Fruit fly (Drosophila melanogaster): ENCODE data around the gene Map205.
A peak's percentile ranks its signal among the peaks of the same experiment; 100 is the strongest.

Map205 gene

dm6 chr3R:32043778-32044177 is 24.5 kb downstream of the Map205 start:
- TF ChIP-seq rgr (GFP tag; optimal IDR thresholded peaks at IDR 0.05) (no peak), br (GFP tag; optimal IDR thresholded peaks at IDR 0.05) (no peak)

dm6 chr3R:32038030-32038429 is 30.2 kb downstream of the Map205 start, which contains the start of gene Pos:
TSS of gene Pos (plus strand) at chr3R:32038330.
- TF ChIP-seq Mio (GFP tag; optimal IDR thresholded peaks at IDR 0.05) (no peak), h (GFP tag; optimal IDR thresholded peaks at IDR 0.05) (no peak), dmrt93B (GFP tag; optimal IDR thresholded peaks at IDR 0.05) (no peak), dl (GFP tag; optimal IDR thresholded peaks at IDR 0.05; ENCODE audit: insufficient read depth in 1 of 2, partially characterized antibody in 2 of 2) (no peak), CrebA (GFP tag; optimal IDR thresholded peaks at IDR 0.05; ENCODE audit: borderline replicate concordance) (no peak), brk (GFP tag; optimal IDR thresholded peaks at IDR 0.05) (no peak), rgr (GFP tag; optimal IDR thresholded peaks at IDR 0.05) (no peak), Hnf4 (GFP tag; optimal IDR thresholded peaks at IDR 0.05) (no peak), psq (GFP tag; optimal IDR thresholded peaks at IDR 0.05) (no peak), HLH106 (tag; optimal IDR thresholded peaks at IDR 0.05) (no peak), Sp1 (GFP tag; optimal IDR thresholded peaks at IDR 0.05) (no peak), Abd-B (GFP tag; optimal IDR thresholded peaks at IDR 0.05) (no peak), br (GFP tag; optimal IDR thresholded peaks at IDR 0.05) (no peak), pan (optimal IDR thresholded peaks at IDR 0.05) (no peak), Vsx2 (GFP tag; optimal IDR thresholded peaks at IDR 0.05; ENCODE audit: partially characterized antibody) (no peak), Dfd (GFP tag; optimal IDR thresholded peaks at IDR 0.05) (no peak), Jra (GFP tag; optimal IDR thresholded peaks at IDR 0.05) (no peak)

DNA sequence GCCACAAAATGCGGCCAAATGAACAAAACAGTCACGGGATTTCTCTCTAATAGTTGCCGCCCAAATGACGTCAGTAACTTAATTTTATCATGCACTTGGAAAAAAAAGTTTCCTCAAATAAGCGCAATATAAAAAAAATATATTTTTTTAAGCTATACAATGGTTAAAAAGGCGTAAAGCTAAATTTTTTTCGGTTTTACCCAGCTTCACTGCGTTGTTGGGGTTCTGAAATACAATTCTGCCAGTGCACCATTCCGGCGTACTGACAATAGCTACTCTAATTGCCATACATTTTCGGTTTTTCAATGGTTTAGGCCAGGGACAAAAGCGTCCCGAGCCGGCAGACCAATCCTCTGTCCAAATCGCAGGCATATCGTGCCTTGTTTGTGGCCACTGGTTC is 35.4 kb downstream of the Map205 start:
- no peak for TF ChIP-seq Hr83 (GFP tag; optimal IDR thresholded peaks at IDR 0.05; ENCODE audit: poor library complexity, severe bottlenecking)
- TF ChIP-seq pan (optimal IDR thresholded peaks at IDR 0.05) = no peak
- TF ChIP-seq Dif (GFP tag; optimal IDR thresholded peaks at IDR 0.05; ENCODE audit: partially characterized antibody) = no peak
- TF ChIP-seq OdsH (GFP tag; optimal IDR thresholded peaks at IDR 0.05) = no peak
- no peak for TF ChIP-seq tai (GFP tag; optimal IDR thresholded peaks at IDR 0.05)
- no peak for TF ChIP-seq sage (GFP tag; optimal IDR thresholded peaks at IDR 0.05)
- TF ChIP-seq Mio (GFP tag; optimal IDR thresholded peaks at IDR 0.05) = no peak
- TF ChIP-seq dsf (GFP tag; optimal IDR thresholded peaks at IDR 0.05; ENCODE audit: borderline replicate concordance) = no peak
- peak in 1 of 2 experiments; percentile 13 for TF ChIP-seq foxo (GFP tag; optimal IDR thresholded peaks at IDR 0.05)
- TF ChIP-seq woc (GFP tag; optimal IDR thresholded peaks at IDR 0.05) = no peak
- TF ChIP-seq Vsx2 (GFP tag; optimal IDR thresholded peaks at IDR 0.05; ENCODE audit: partially characterized antibody) = no peak
- TF ChIP-seq Hr78 (GFP tag; optimal IDR thresholded peaks at IDR 0.05) = no peak
- TF ChIP-seq h (GFP tag; optimal IDR thresholded peaks at IDR 0.05) = no peak
- no peak for TF ChIP-seq br (GFP tag; optimal IDR thresholded peaks at IDR 0.05)
- TF ChIP-seq fru (GFP tag; optimal IDR thresholded peaks at IDR 0.05) = peak; percentile 17
- TF ChIP-seq lola (GFP tag; optimal IDR thresholded peaks at IDR 0.05) = no peak
- no peak for TF ChIP-seq dmrt93B (GFP tag; optimal IDR thresholded peaks at IDR 0.05)

- TF ChIP-seq Abd-B (GFP tag; optimal IDR thresholded peaks at IDR 0.05) (no peak), pan (optimal IDR thresholded peaks at IDR 0.05) (no peak), OdsH (GFP tag; optimal IDR thresholded peaks at IDR 0.05) (no peak), dmrt93B (GFP tag; optimal IDR thresholded peaks at IDR 0.05) (no peak), ey (GFP tag; optimal IDR thresholded peaks at IDR 0.05) (no peak), Myc (optimal IDR thresholded peaks at IDR 0.05) (no peak), rgr (GFP tag; optimal IDR thresholded peaks at IDR 0.05) (no peak)
Observed at dm6 chr3R:32029134-32029533, 39.1 kb downstream of the Map205 start.

- no peak for TF ChIP-seq Hr83 (GFP tag; optimal IDR thresholded peaks at IDR 0.05; ENCODE audit: poor library complexity, severe bottlenecking)
- TF ChIP-seq Vsx2 (GFP tag; optimal IDR thresholded peaks at IDR 0.05; ENCODE audit: partially characterized antibody) = no peak
- no peak for TF ChIP-seq CG32264 (GFP tag; optimal IDR thresholded peaks at IDR 0.05)
- no peak for TF ChIP-seq usp (GFP tag; optimal IDR thresholded peaks at IDR 0.05)
- TF ChIP-seq foxo (GFP tag; optimal IDR thresholded peaks at IDR 0.05) = no peak
- TF ChIP-seq rgr (GFP tag; optimal IDR thresholded peaks at IDR 0.05) = no peak
- TF ChIP-seq dmrt93B (GFP tag; optimal IDR thresholded peaks at IDR 0.05) = no peak
- TF ChIP-seq Jra (GFP tag; optimal IDR thresholded peaks at IDR 0.05) = no peak
Observed at dm6 chr3R:32022088-32022487, 46.2 kb downstream of the Map205 start.

Measured in whole organism, wandering third instar larva.